Fruit fly (Drosophila melanogaster) whole organism, embryonic: Measurements from ENCODE around the gene CG13097.

Experiments
- CG10209 ChIP-seq: fragments of 200-800 bp; sonication (Bioruptor generic); optimal IDR thresholded peaks from 3 replicates; lab custom pipeline; 2017; ENCODE audit warnings: missing biosample characterization, mild to moderate bottlenecking, missing genetic modification characterization, missing genetic modification reagents
- CG10274 ChIP-seq: fragments of 200-800 bp; sonication (Bioruptor generic); optimal IDR thresholded peaks from 3 replicates; lab custom pipeline; 2017; ENCODE audit warnings: missing biosample characterization, mild to moderate bottlenecking, missing genetic modification characterization
- CG12236 ChIP-seq: fragments of 200-800 bp; sonication (Bioruptor generic); optimal IDR thresholded peaks from 2 replicates; lab custom pipeline; 2016; ENCODE audit warnings: missing biosample characterization, missing genetic modification characterization
- CG12659 ChIP-seq: fragments of 200-800 bp; sonication (Bioruptor generic); optimal IDR thresholded peaks from 3 replicates; lab custom pipeline; 2017; ENCODE audit warnings: mild to moderate bottlenecking, missing biosample characterization, missing genetic modification reagents, missing genetic modification characterization
- CG13287 ChIP-seq: fragments of 200-800 bp; sonication (Bioruptor generic); IDR thresholded peaks from 2 replicates; pipeline ENCODE4 v1.3.6; 2022; ENCODE audit warnings: missing biosample characterization, missing genetic modification characterization; ENCODE audit not compliant: partially characterized antibody
- CG13775 ChIP-seq: fragments of 200-800 bp; sonication (Bioruptor generic); optimal IDR thresholded peaks from 3 replicates; lab custom pipeline; 2017; ENCODE audit warnings: missing biosample characterization, mild to moderate bottlenecking, missing genetic modification characterization
- CG14441 ChIP-seq: fragments of 200-800 bp; sonication (Bioruptor generic); IDR thresholded peaks from 2 replicates; pipeline ENCODE4 v1.3.6; 2022; ENCODE audit warnings: missing biosample characterization, missing genetic modification characterization
- CG18476 ChIP-seq: fragments of 200-800 bp; sonication (Bioruptor generic); optimal IDR thresholded peaks from 2 replicates; lab custom pipeline; 2016; ENCODE audit warnings: missing biosample characterization, mild to moderate bottlenecking, missing genetic modification characterization
- CG3281 ChIP-seq: fragments of 200-800 bp; sonication (Bioruptor generic); optimal IDR thresholded peaks from 3 replicates; lab custom pipeline; 2017; ENCODE audit warnings: missing biosample characterization, mild to moderate bottlenecking, missing genetic modification characterization
- CG34422 ChIP-seq: fragments of 200-800 bp; sonication (Bioruptor generic); IDR thresholded peaks from 3 replicates; pipeline ENCODE4 v1.3.6; 2022; ENCODE audit warnings: missing biosample characterization, missing genetic modification characterization
- CG4282 ChIP-seq: fragments of 200-800 bp; sonication (Bioruptor generic); optimal IDR thresholded peaks from 2 replicates; lab custom pipeline; 2016; ENCODE audit warnings: missing biosample characterization, missing genetic modification characterization
- CG6175 ChIP-seq: fragments of 200-800 bp; sonication (Bioruptor generic); IDR thresholded peaks from 3 replicates; pipeline ENCODE4 v1.3.6; 2022; ENCODE audit warnings: missing biosample characterization, missing genetic modification characterization
- CG6254 ChIP-seq: fragments of 200-800 bp; sonication (Bioruptor generic); optimal IDR thresholded peaks from 3 replicates; lab custom pipeline; 2017; ENCODE audit warnings: mild to moderate bottlenecking, missing biosample characterization, missing genetic modification reagents, missing genetic modification characterization
- CG7839 ChIP-seq: fragments of 200-800 bp; sonication (Bioruptor generic); optimal IDR thresholded peaks from 3 replicates; lab custom pipeline; 2018; ENCODE audit warnings: missing biosample characterization, mild to moderate bottlenecking, missing genetic modification characterization, moderate library complexity
- CG9817 ChIP-seq: fragments of 200-800 bp; sonication (Bioruptor generic); optimal IDR thresholded peaks from 2 replicates; lab custom pipeline; 2018; ENCODE audit warnings: missing biosample characterization, mild to moderate bottlenecking, missing genetic modification characterization, moderate library complexity
- CkIIα-i1 ChIP-seq: fragments of 200-800 bp; sonication (Bioruptor generic); IDR thresholded peaks from 2 replicates; pipeline ENCODE4 v1.3.6; 2022; ENCODE audit warnings: missing biosample characterization, missing genetic modification characterization
- CoRest ChIP-seq: fragments of 200-800 bp; sonication (Bioruptor generic); optimal IDR thresholded peaks from 3 replicates; lab custom pipeline; 2018; ENCODE audit warnings: missing biosample characterization, mild to moderate bottlenecking, missing genetic modification characterization, moderate library complexity
- Dek ChIP-seq: fragments of 200-800 bp; sonication (Bioruptor generic); optimal IDR thresholded peaks from 3 replicates; lab custom pipeline; 2019; ENCODE audit warnings: missing biosample characterization, mild to moderate bottlenecking, missing genetic modification characterization, moderate library complexity
- E2f2 ChIP-seq: fragments of 200-800 bp; sonication (Bioruptor generic); IDR thresholded peaks from 2 replicates; pipeline ENCODE4 v1.3.6; 2022; ENCODE audit warnings: missing biosample characterization, missing genetic modification characterization
- ERR ChIP-seq: fragments of 200-800 bp; sonication (Bioruptor generic); optimal IDR thresholded peaks from 2 replicates; lab custom pipeline; 2016; ENCODE audit warnings: missing biosample characterization, missing genetic modification characterization
- Eip74EF ChIP-seq, 2 experiments: fragments of 200-800 bp in 1 of 2; fragments of >200 bp in 1 of 2; sonication (Bioruptor generic) in 1 of 2; optimal IDR thresholded peaks; 2 replicates each; lab custom pipeline; 2017 to 2019; ENCODE audit warnings: missing biosample characterization in 2 of 2, missing genetic modification characterization in 2 of 2, mild to moderate bottlenecking in 1 of 2, moderate library complexity in 1 of 2
- HmgD ChIP-seq: fragments of 200-800 bp; sonication (Bioruptor generic); optimal IDR thresholded peaks from 3 replicates; lab custom pipeline; 2016; ENCODE audit warnings: missing biosample characterization, missing genetic modification characterization
- Opbp ChIP-seq: fragments of 200-800 bp; sonication (Bioruptor generic); IDR thresholded peaks from 3 replicates; pipeline ENCODE4 v1.3.6; 2022; ENCODE audit warnings: missing biosample characterization, missing genetic modification characterization; ENCODE audit not compliant: partially characterized antibody
- Side ChIP-seq: fragments of 200-800 bp; sonication (Bioruptor generic); optimal IDR thresholded peaks from 2 replicates; lab custom pipeline; 2016; ENCODE audit warnings: missing biosample characterization, missing genetic modification characterization
- Spps ChIP-seq: fragments of 200-800 bp; sonication (Bioruptor generic); optimal IDR thresholded peaks from 2 replicates; lab custom pipeline; 2018; ENCODE audit warnings: missing biosample characterization, mild to moderate bottlenecking, missing genetic modification characterization
- Vsx1 ChIP-seq: fragments of 200-800 bp; sonication (Bioruptor generic); optimal IDR thresholded peaks from 2 replicates; lab custom pipeline; 2017; ENCODE audit warnings: missing biosample characterization, mild to moderate bottlenecking, missing genetic modification characterization, missing genetic modification reagents
- btn ChIP-seq: fragments of 200-800 bp; sonication (Bioruptor generic); optimal IDR thresholded peaks from 2 replicates; lab custom pipeline; 2016; ENCODE audit warnings: missing biosample characterization, missing genetic modification characterization
- cato ChIP-seq: fragments of 200-800 bp; sonication (Bioruptor generic); optimal IDR thresholded peaks from 2 replicates; lab custom pipeline; 2016; ENCODE audit warnings: missing biosample characterization, missing genetic modification characterization, borderline replicate concordance
- chif ChIP-seq, 2 experiments: fragments of 200-800 bp; sonication (Bioruptor generic); optimal IDR thresholded peaks; 3 replicates each; lab custom pipeline; 2016; ENCODE audit warnings: missing biosample characterization in 2 of 2, missing genetic modification characterization in 2 of 2
- corto ChIP-seq: fragments of 200-800 bp; sonication (Bioruptor generic); optimal IDR thresholded peaks from 2 replicates; lab custom pipeline; 2016; ENCODE audit warnings: missing biosample characterization, mild to moderate bottlenecking, missing genetic modification characterization, moderate library complexity
- crc ChIP-seq: fragments of 200-800 bp; sonication (Bioruptor generic); optimal IDR thresholded peaks from 2 replicates; lab custom pipeline; 2016; ENCODE audit warnings: missing biosample characterization, missing genetic modification characterization
- dmrt99B ChIP-seq: fragments of 200-800 bp; sonication (Bioruptor generic); optimal IDR thresholded peaks from 2 replicates; lab custom pipeline; 2018; ENCODE audit warnings: missing biosample characterization, mild to moderate bottlenecking, missing genetic modification characterization, moderate library complexity
- fd102C ChIP-seq: fragments of 200-800 bp; sonication (Bioruptor generic); optimal IDR thresholded peaks from 2 replicates; lab custom pipeline; 2018; ENCODE audit warnings: missing biosample characterization, mild to moderate bottlenecking, missing genetic modification characterization, moderate library complexity
- ftz-f1 ChIP-seq: fragments of 200-800 bp; sonication (Bioruptor generic); optimal IDR thresholded peaks from 2 replicates; lab custom pipeline; 2016; ENCODE audit warnings: missing biosample characterization, missing genetic modification characterization
- gce ChIP-seq: fragments of 200-800 bp; sonication (Bioruptor generic); IDR thresholded peaks from 3 replicates; pipeline ENCODE4 v1.3.6; 2022; ENCODE audit warnings: missing biosample characterization, missing genetic modification characterization
- her ChIP-seq: fragments of 200-800 bp; sonication (Bioruptor generic); optimal IDR thresholded peaks from 2 replicates; lab custom pipeline; 2016; ENCODE audit warnings: missing biosample characterization, missing genetic modification characterization
- kah ChIP-seq: fragments of 200-800 bp; sonication (Bioruptor generic); optimal IDR thresholded peaks from 2 replicates; lab custom pipeline; 2018; ENCODE audit warnings: missing biosample characterization, mild to moderate bottlenecking, missing genetic modification characterization
- lilli ChIP-seq: fragments of 200-800 bp; sonication (Bioruptor generic); optimal IDR thresholded peaks from 3 replicates; lab custom pipeline; 2016; ENCODE audit warnings: missing biosample characterization, missing genetic modification characterization
- lov ChIP-seq, 2 experiments: fragments of 200-800 bp in 1 of 2; fragments of >200 bp in 1 of 2; sonication (Bioruptor generic) in 1 of 2; IDR thresholded peaks in 1 of 2; optimal IDR thresholded peaks in 1 of 2; 2 replicates in 1 of 2; 3 replicates in 1 of 2; pipeline versions ENCODE4 v1.3.6 to Lab custom; 2017 to 2022; ENCODE audit warnings: missing biosample characterization in 1 of 2, missing genetic modification characterization in 1 of 2
- maf-S ChIP-seq: fragments of 200-800 bp; sonication (Bioruptor generic); optimal IDR thresholded peaks from 2 replicates; lab custom pipeline; 2016; ENCODE audit warnings: missing biosample characterization, missing genetic modification characterization
- nom ChIP-seq: fragments of 200-800 bp; sonication (Bioruptor generic); optimal IDR thresholded peaks from 2 replicates; lab custom pipeline; 2017; ENCODE audit warnings: missing biosample characterization, missing genetic modification characterization, mild to moderate bottlenecking, moderate library complexity, missing genetic modification reagents
- org-1 ChIP-seq: fragments of 200-800 bp; sonication (Bioruptor generic); optimal IDR thresholded peaks from 2 replicates; lab custom pipeline; 2017; ENCODE audit warnings: missing biosample characterization, missing genetic modification characterization
- pan ChIP-seq, 4 experiments: fragments of >200 bp in 3 of 4; fragments of 200-800 bp in 1 of 4; sonication (Bioruptor generic) in 1 of 4; optimal IDR thresholded peaks in 3 of 4; IDR thresholded peaks in 1 of 4; 2 replicates each; pipeline versions ENCODE4 v1.3.6 to Lab custom; 2017 to 2022; ENCODE audit warnings: missing biosample characterization in 2 of 4, missing genetic modification characterization in 2 of 4, mixed read lengths in 1 of 4
- sens ChIP-seq: fragments of 200-800 bp; sonication (Bioruptor generic); peaks from one replicate; lab custom pipeline; 2016; ENCODE audit warnings: missing biosample characterization, missing genetic modification characterization
- sens-2 ChIP-seq: fragments of 200-800 bp; sonication (Bioruptor generic); IDR thresholded peaks from 2 replicates; pipeline ENCODE4 v1.3.6; 2022; ENCODE audit warnings: missing biosample characterization, missing genetic modification characterization
- shn ChIP-seq: fragments of 200-800 bp; sonication (Bioruptor generic); optimal IDR thresholded peaks from 3 replicates; lab custom pipeline; 2016; ENCODE audit warnings: missing biosample characterization, missing genetic modification characterization
- twi ChIP-seq: fragments of 200-800 bp; optimal IDR thresholded peaks from 2 replicates; lab custom pipeline; 2019; ENCODE audit warnings: missing biosample characterization, mild to moderate bottlenecking, missing genetic modification characterization, moderate library complexity
- zen2 ChIP-seq: fragments of 200-800 bp; sonication (Bioruptor generic); IDR thresholded peaks from 3 replicates; pipeline ENCODE4 v1.3.6; 2022; ENCODE audit warnings: missing biosample characterization, missing genetic modification characterization; ENCODE audit not compliant: partially characterized antibody
- zfh2 ChIP-seq: fragments of 200-800 bp; sonication (Bioruptor generic); optimal IDR thresholded peaks from 2 replicates; lab custom pipeline; 2016; ENCODE audit warnings: missing biosample characterization, missing genetic modification characterization

CG13097 gene

dm6 chr2L:8514748-8515147 is at the start of gene CG13097, which contains the start of gene PIG-U (continued):
- TF ChIP-seq zfh2 = peak; percentile 85
- peak; percentile 21 for TF ChIP-seq CG12236 (GFP tag; lab: Kevin White, UChicago)
- TF ChIP-seq pan (optimal IDR thresholded peaks at IDR 0.05; lab: Kevin White, UChicago) = no peak
- TF ChIP-seq pan (GFP tag; optimal IDR thresholded peaks at IDR 0.05 in 1 of 2, IDR thresholded peaks at IDR 0.05 in 1 of 2) = peak in 1 of 2 experiments; percentile 84
- no peak for TF ChIP-seq ftz-f1
- peak; percentile 97 for TF ChIP-seq sens (GFP tag; lab: Kevin White, UChicago)
- TF ChIP-seq dmrt99B = no peak
- TF ChIP-seq btn = peak; percentile 14
- TF ChIP-seq Side (GFP tag; lab: Kevin White, UChicago) = peak; percentile 68
- TF ChIP-seq zen2 (GFP tag; lab: Robert Waterston, UW) = peak; percentile 83; the same call in 2 of the 3 replicates
- TF ChIP-seq CG18476 (GFP tag; lab: Kevin White, UChicago) = peak; percentile 86
- TF ChIP-seq CG6254 (GFP tag; lab: Kevin White, UChicago) = no peak
- TF ChIP-seq Dek (tag; lab: Kevin White, UChicago) = peak; percentile 71
- peak; percentile 43 to 71 for TF ChIP-seq chif (GFP tag; optimal IDR thresholded peaks at IDR 0.05; lab: Kevin White, UChicago)
- no peak for TF ChIP-seq HmgD (GFP tag; lab: Kevin White, UChicago)
- TF ChIP-seq CG3281 = peak; percentile 77
- TF ChIP-seq kah (GFP tag; lab: Kevin White, UChicago) = peak; percentile 59
- TF ChIP-seq ERR (GFP tag; lab: Kevin White, UChicago) = peak; percentile 61
- TF ChIP-seq crc (GFP tag; lab: Kevin White, UChicago) = peak; percentile 44
- peak; percentile 24 for TF ChIP-seq org-1 (GFP tag; lab: Kevin White, UChicago)
- peak; percentile 71 for TF ChIP-seq maf-S (GFP tag; lab: Kevin White, UChicago)
- no peak for TF ChIP-seq lov (optimal IDR thresholded peaks at IDR 0.05; lab: Kevin White, UChicago)
- TF ChIP-seq lov (GFP tag; IDR thresholded peaks at IDR 0.05; lab: Robert Waterston, UW) = no peak
- TF ChIP-seq twi (tag; lab: Kevin White, UChicago) = peak; percentile 58
- TF ChIP-seq fd102C (GFP tag; lab: Kevin White, UChicago) = peak; percentile 36
- TF ChIP-seq CG13287 (GFP tag; lab: Robert Waterston, UW) = peak; percentile 98
- peak; percentile 57 for TF ChIP-seq Spps (tag; lab: Kevin White, UChicago)
- peak; percentile 84 for TF ChIP-seq CoRest (tag; lab: Kevin White, UChicago)
- no peak for TF ChIP-seq CG4282 (GFP tag; lab: Kevin White, UChicago)
- TF ChIP-seq CG7839 (tag; lab: Kevin White, UChicago) = peak; percentile 75
- TF ChIP-seq corto (GFP tag; lab: Kevin White, UChicago) = peak; percentile 85
- peak; percentile 95 for TF ChIP-seq lilli (GFP tag; lab: Kevin White, UChicago)
- TF ChIP-seq CG6175 = 0 out of 3 replicates have a peak, but pooled peaks have one; percentile 41
- peak; percentile 77 for TF ChIP-seq E2f2 (GFP tag; lab: Robert Waterston, UW)
- TF ChIP-seq CG14441 (GFP tag; lab: Robert Waterston, UW) = peak; percentile 76
- TF ChIP-seq CG13775 (GFP tag; lab: Kevin White, UChicago) = peak; percentile 82
- peak; percentile 75 for TF ChIP-seq CG34422
- TF ChIP-seq her (GFP tag; lab: Kevin White, UChicago) = no peak
- TF ChIP-seq CkIIα-i1 = no peak
- no peak for TF ChIP-seq nom (GFP tag; lab: Kevin White, UChicago)
- TF ChIP-seq gce (GFP tag; lab: Robert Waterston, UW) = no peak
- TF ChIP-seq cato (GFP tag; lab: Kevin White, UChicago) = peak; percentile 69
- TF ChIP-seq Opbp (GFP tag; lab: Robert Waterston, UW) = peak; percentile 79
- no peak for TF ChIP-seq CG10209 (GFP tag; lab: Kevin White, UChicago)
- TF ChIP-seq shn = peak; percentile 67
- no peak for TF ChIP-seq Eip74EF (GFP tag; optimal IDR thresholded peaks at IDR 0.05; lab: Kevin White, UChicago)
- peak; percentile 79 for TF ChIP-seq CG12659 (GFP tag; lab: Kevin White, UChicago)
- TF ChIP-seq sens-2 (GFP tag; lab: Robert Waterston, UW) = 0 out of 2 replicates have a peak, but pooled peaks have one; percentile 36
- peak; percentile 69 for TF ChIP-seq Vsx1 (GFP tag; lab: Kevin White, UChicago)
- TF ChIP-seq CG10274 (GFP tag; lab: Kevin White, UChicago) = peak; percentile 29
- TF ChIP-seq CG9817 = peak; percentile 84
